Worm (Caenorhabditis elegans) whole organism, late embryonic: ENCODE measurements around the gene Y43F8C.23.

Experiments used
- ceh-30 ChIP-seq: fragments of 150-350 bp; optimal IDR thresholded peaks from 2 replicates; lab custom pipeline; 2014; ENCODE audit warnings: missing biosample characterization, missing genetic modification characterization
- dve-1 ChIP-seq: sonication (generic microtip); optimal IDR thresholded peaks from 2 replicates; lab custom pipeline; 2017; ENCODE audit warnings: antibody characterized with exemption, mild to moderate bottlenecking, missing genetic modification characterization, missing compliant biosample characterization
- unc-86 ChIP-seq: sonication (generic microtip); optimal IDR thresholded peaks from 2 replicates; lab custom pipeline; 2016; ENCODE audit warnings: missing genetic modification characterization, missing compliant biosample characterization

Gene Y43F8C.23

DNA sequence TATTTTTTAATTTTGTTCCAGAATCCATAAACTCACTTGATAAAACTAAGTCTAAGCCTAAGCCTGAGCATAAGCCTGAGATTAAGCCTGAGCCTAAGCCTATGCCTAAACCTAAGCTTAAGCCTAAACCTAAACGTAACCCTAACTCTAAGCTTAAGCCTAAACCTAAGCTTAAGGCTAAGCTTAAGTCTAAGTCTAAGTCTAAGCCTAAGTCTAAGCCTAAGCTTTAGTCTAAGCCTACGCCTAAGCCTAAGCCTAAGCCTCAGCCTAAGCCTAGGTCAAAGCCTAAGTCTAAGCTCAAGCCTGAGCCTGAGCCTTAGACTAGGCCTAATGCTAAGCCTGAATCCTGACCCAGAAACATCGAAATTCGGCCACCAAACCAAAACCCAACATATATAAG, 47.0 kb downstream of the Y43F8C.23 start:
- TF ChIP-seq unc-86 (tag; lab: Kevin White, UChicago) (no peak), dve-1 (tag; lab: Kevin White, UChicago) (peak; percentile 71), ceh-30 (no peak)
